Fruit fly (Drosophila melanogaster): ENCODE results near the gene mei-41.
A peak's percentile ranks its signal among the peaks of the same experiment; 100 is the strongest.

The mei-41 gene

dm6 chrX:16383667-16384515, 7.6 kb upstream of the mei-41 start (continued):
- peak; percentile 59 for TF ChIP-seq CG18476 (GFP tag; optimal IDR thresholded peaks at IDR 0.05)
- peak; percentile 85 for TF ChIP-seq otp (GFP tag; IDR thresholded peaks at IDR 0.05)
- TF ChIP-seq Bteb2 (GFP tag; optimal IDR thresholded peaks at IDR 0.05): peak; percentile 72
- no peak; the same call in 1 of the 2 replicates for TF ChIP-seq toy (GFP tag; IDR thresholded peaks at IDR 0.05)
- TF ChIP-seq tna (GFP tag; IDR thresholded peaks at IDR 0.05; ENCODE audit: partially characterized antibody): no peak
- TF ChIP-seq CG13424 (tag; optimal IDR thresholded peaks at IDR 0.05): peak; percentile 72
- TF ChIP-seq CG17385 (GFP tag; optimal IDR thresholded peaks at IDR 0.05): peak; percentile 68
- no peak for TF ChIP-seq Usf (GFP tag; optimal IDR thresholded peaks at IDR 0.05)
- TF ChIP-seq NC2α (GFP tag; optimal IDR thresholded peaks at IDR 0.05): peak; percentile 37
- peak; percentile 84 for TF ChIP-seq CG10209 (GFP tag; optimal IDR thresholded peaks at IDR 0.05)
- peak; percentile 53 for TF ChIP-seq bigmax (GFP tag; optimal IDR thresholded peaks at IDR 0.05)
- TF ChIP-seq Sox100B (GFP tag; optimal IDR thresholded peaks at IDR 0.05): peak; percentile 85
- peak; percentile 37; the same call in 1 of the 2 replicates for TF ChIP-seq sim (GFP tag; IDR thresholded peaks at IDR 0.05)
- no peak for TF ChIP-seq CG30431 (GFP tag; optimal IDR thresholded peaks at IDR 0.05)
- peak; percentile 68 for TF ChIP-seq CG11398 (GFP tag; optimal IDR thresholded peaks at IDR 0.05)
- no peak for TF ChIP-seq pnt (GFP tag; optimal IDR thresholded peaks at IDR 0.05)
- peak; percentile 90 for TF ChIP-seq CG3281 (GFP tag; optimal IDR thresholded peaks at IDR 0.05)
- TF ChIP-seq kay (GFP tag; optimal IDR thresholded peaks at IDR 0.05): peak; percentile 43
- TF ChIP-seq CG12155 (GFP tag; optimal IDR thresholded peaks at IDR 0.05): peak; percentile 24
- no peak for TF ChIP-seq Vsx1 (GFP tag; optimal IDR thresholded peaks at IDR 0.05)
- TF ChIP-seq Sin3A (optimal IDR thresholded peaks at IDR 0.05): no peak
- peak; percentile 44 for TF ChIP-seq Atf-2 (GFP tag; optimal IDR thresholded peaks at IDR 0.05)
- peak; percentile 93 for TF ChIP-seq CG33557 (GFP tag; optimal IDR thresholded peaks at IDR 0.05)
- TF ChIP-seq Xrp1 (GFP tag; IDR thresholded peaks at IDR 0.05): peak; percentile 82
- TF ChIP-seq tap (tag; optimal IDR thresholded peaks at IDR 0.05): no peak
- TF ChIP-seq Hmx (GFP tag; optimal IDR thresholded peaks at IDR 0.05): peak; percentile 1
- TF ChIP-seq ara (GFP tag; IDR thresholded peaks at IDR 0.05): peak; percentile 38; the same call in 1 of the 2 replicates
- no peak for TF ChIP-seq yki (optimal IDR thresholded peaks at IDR 0.05)
- TF ChIP-seq sug (tag; optimal IDR thresholded peaks at IDR 0.05): peak; percentile 84
- peak; percentile 90 for TF ChIP-seq Med (GFP tag)
- peak; percentile 67 for TF ChIP-seq ash1 (GFP tag; optimal IDR thresholded peaks at IDR 0.05)
- peak; percentile 76 for TF ChIP-seq CG2120 (GFP tag; optimal IDR thresholded peaks at IDR 0.05)
- TF ChIP-seq Camta (GFP tag; optimal IDR thresholded peaks at IDR 0.05): peak; percentile 71
- peak; percentile 58 for TF ChIP-seq Hsf (GFP tag; optimal IDR thresholded peaks at IDR 0.05)
- TF ChIP-seq CG32767 (GFP tag; IDR thresholded peaks at IDR 0.05): peak; percentile 48; the same call in 1 of the 2 replicates
- peak; percentile 44 for TF ChIP-seq CG14965 (GFP tag; optimal IDR thresholded peaks at IDR 0.05; ENCODE audit: borderline replicate concordance)
- TF ChIP-seq CG5180 (GFP tag; optimal IDR thresholded peaks at IDR 0.05): peak; percentile 78
- TF ChIP-seq D19A (tag; optimal IDR thresholded peaks at IDR 0.05): peak; percentile 50
- TF ChIP-seq dmrt11E (tag; optimal IDR thresholded peaks at IDR 0.05): peak; percentile 73
- TF ChIP-seq so (GFP tag; IDR thresholded peaks at IDR 0.05): peak; percentile 48; the same call in 2 of the 3 replicates
- no peak for TF ChIP-seq fru (optimal IDR thresholded peaks at IDR 0.05)
- TF ChIP-seq Eip74EF (GFP tag; optimal IDR thresholded peaks at IDR 0.05): peak in 1 of 2 experiments; percentile 83
- no peak for TF ChIP-seq run (tag; optimal IDR thresholded peaks at IDR 0.05)
- TF ChIP-seq CG10565 (GFP tag; optimal IDR thresholded peaks at IDR 0.05): no peak
- TF ChIP-seq Poxn (GFP tag; IDR thresholded peaks at IDR 0.05): no peak; the same call in 1 of the 2 replicates
- TF ChIP-seq Dip2 (GFP tag; IDR thresholded peaks at IDR 0.05): no peak
- no peak for TF ChIP-seq ab (GFP tag; optimal IDR thresholded peaks at IDR 0.05)
- TF ChIP-seq tin (GFP tag; optimal IDR thresholded peaks at IDR 0.05): no peak
- TF ChIP-seq phol (tag; optimal IDR thresholded peaks at IDR 0.05): peak; percentile 4
- peak; percentile 85 for TF ChIP-seq CG10147 (GFP tag; optimal IDR thresholded peaks at IDR 0.05)

Measured in whole organism, embryonic.